Worm (Caenorhabditis elegans) whole organism, L4 larva: ENCODE data around the gene lido-8.

Experiments used
- F10B5.3 ChIP-seq: sonication (generic microtip); optimal IDR thresholded peaks from 2 replicates; lab custom pipeline; 2016; ENCODE audit warnings: mild to moderate bottlenecking, missing genetic modification characterization, missing compliant biosample characterization
- F26F4.8 ChIP-seq: fragments of 200-800 bp; sonication (Bioruptor generic); conservative IDR thresholded peaks from 2 replicates; pipeline ENCODE4 v1.3.6; 2022; ENCODE audit warnings: missing genetic modification characterization, missing compliant biosample characterization
- F37D6.2 ChIP-seq: sonication (generic microtip); optimal IDR thresholded peaks from 2 replicates; lab custom pipeline; 2016; ENCODE audit warnings: mild to moderate bottlenecking, missing genetic modification characterization, missing compliant biosample characterization
- R02D3.7 ChIP-seq: fragments of 150-350 bp; sonication (generic microtip); optimal IDR thresholded peaks from 3 replicates; lab custom pipeline; 2014; ENCODE audit warnings: missing biosample characterization, missing genetic modification characterization
- T20F7.1 ChIP-seq: fragments of 200-800 bp; sonication (Bioruptor generic); optimal IDR thresholded peaks from 2 replicates; lab custom pipeline; 2018; ENCODE audit warnings: mild to moderate bottlenecking, missing genetic modification characterization, missing compliant biosample characterization
- T26A8.4 ChIP-seq: fragments of 200-800 bp; sonication (Bioruptor generic); IDR thresholded peaks from 2 replicates; pipeline ENCODE4 v1.3.6; 2022; ENCODE audit warnings: missing genetic modification characterization, missing compliant biosample characterization
- ZK337.2 ChIP-seq: fragments of 200-800 bp; sonication (Bioruptor generic); IDR thresholded peaks from 2 replicates; pipeline ENCODE4 v1.3.6; 2022; ENCODE audit warnings: missing genetic modification reagents, missing genetic modification characterization, missing compliant biosample characterization
- ZK546.5 ChIP-seq, 2 experiments: sonication (generic microtip); optimal IDR thresholded peaks; 2 replicates each; lab custom pipeline; 2017; ENCODE audit warnings: missing biosample characterization in 2 of 2, missing genetic modification characterization in 2 of 2
- ceh-28 ChIP-seq: fragments of 150-350 bp; optimal IDR thresholded peaks from 2 replicates; lab custom pipeline; 2014; ENCODE audit warnings: missing biosample characterization, missing genetic modification reagents, missing genetic modification characterization
- ceh-44 ChIP-seq: fragments of 200-800 bp; sonication (Bioruptor generic); IDR thresholded peaks from 2 replicates; pipeline ENCODE4 v1.3.6; 2022; ENCODE audit warnings: missing genetic modification reagents, missing genetic modification characterization, missing compliant biosample characterization
- ceh-82 ChIP-seq: sonication (generic microtip); optimal IDR thresholded peaks from 2 replicates; lab custom pipeline; 2017; ENCODE audit warnings: missing biosample characterization, missing genetic modification characterization
- ces-1 ChIP-seq: fragments of 150-350 bp; sonication (generic microtip); optimal IDR thresholded peaks from 4 replicates; lab custom pipeline; 2014; ENCODE audit warnings: missing biosample characterization, missing genetic modification reagents, missing genetic modification characterization
- daf-12 ChIP-seq: fragments of 150-350 bp; optimal IDR thresholded peaks from 2 replicates; lab custom pipeline; 2014; ENCODE audit warnings: missing biosample characterization, missing genetic modification reagents, missing genetic modification characterization
- daf-19 ChIP-seq: fragments of 200-800 bp; sonication (Bioruptor generic); conservative IDR thresholded peaks from 2 replicates; pipeline ENCODE4 v1.3.6; 2022; ENCODE audit warnings: missing genetic modification characterization, missing compliant biosample characterization
- dmd-6 ChIP-seq: fragments of 200-800 bp; sonication (Bioruptor generic); IDR thresholded peaks from 2 replicates; pipeline ENCODE4 v1.3.6; 2022; ENCODE audit warnings: missing genetic modification reagents, missing genetic modification characterization, missing compliant biosample characterization
- dmd-8 ChIP-seq: fragments of 200-800 bp; sonication (Bioruptor generic); IDR thresholded peaks from 2 replicates; pipeline ENCODE4 v1.3.6; 2022; ENCODE audit warnings: missing genetic modification characterization, missing compliant biosample characterization
- duxl-1 ChIP-seq: sonication (generic microtip); optimal IDR thresholded peaks from 2 replicates; lab custom pipeline; 2016; ENCODE audit warnings: mild to moderate bottlenecking, missing genetic modification characterization, moderate library complexity, missing compliant biosample characterization; ENCODE audit not compliant: poor library complexity
- egl-27 ChIP-seq: sonication (generic microtip); optimal IDR thresholded peaks from 3 replicates; lab custom pipeline; 2017; ENCODE audit warnings: missing biosample characterization, missing genetic modification reagents, missing genetic modification characterization
- egl-43 ChIP-seq: fragments of 200-800 bp; sonication (Bioruptor generic); IDR thresholded peaks from 2 replicates; pipeline ENCODE4 v1.3.6; 2022; ENCODE audit warnings: missing genetic modification reagents, missing genetic modification characterization, missing compliant biosample characterization
- fos-1 ChIP-seq: fragments of 150-350 bp; optimal IDR thresholded peaks from 2 replicates; lab custom pipeline; 2014; ENCODE audit warnings: missing biosample characterization, missing genetic modification characterization
- gei-8 ChIP-seq: fragments of 200-800 bp; sonication (Bioruptor generic); optimal IDR thresholded peaks from 2 replicates; lab custom pipeline; 2018; ENCODE audit warnings: mild to moderate bottlenecking, missing genetic modification characterization, missing compliant biosample characterization
- hlh-30 ChIP-seq: sonication (generic microtip); optimal IDR thresholded peaks from 2 replicates; lab custom pipeline; 2017; ENCODE audit warnings: antibody characterized with exemption, mild to moderate bottlenecking, missing genetic modification characterization, missing compliant biosample characterization; ENCODE audit not compliant: insufficient read depth
- lin-1 ChIP-seq: fragments of 200-800 bp; sonication (Bioruptor generic); IDR thresholded peaks from 2 replicates; pipeline ENCODE4 v1.3.6; 2022; ENCODE audit warnings: missing genetic modification reagents, missing genetic modification characterization, missing compliant biosample characterization
- lin-29 ChIP-seq: fragments of 200-800 bp; sonication (Bioruptor generic); IDR thresholded peaks from 2 replicates; pipeline ENCODE4 v1.3.6; 2022; ENCODE audit warnings: missing genetic modification reagents, missing genetic modification characterization, missing compliant biosample characterization
- lin-39 ChIP-seq: fragments of 150-350 bp; optimal IDR thresholded peaks from 2 replicates; lab custom pipeline; 2014; ENCODE audit warnings: missing biosample characterization, missing genetic modification reagents, missing genetic modification characterization
- lsy-2 ChIP-seq, 2 experiments: fragments of 150-350 bp in 1 of 2; sonication (generic microtip) in 1 of 2; optimal IDR thresholded peaks; 2 replicates each; lab custom pipeline; 2014 to 2017; ENCODE audit warnings: missing biosample characterization in 2 of 2, missing genetic modification characterization in 2 of 2
- madf-5 ChIP-seq, 2 experiments: fragments of 200-800 bp; sonication (Bioruptor generic); IDR thresholded peaks; 2 replicates each; pipeline ENCODE4 v1.3.6; 2022; ENCODE audit warnings: missing compliant biosample characterization in 2 of 2, missing genetic modification characterization in 2 of 2
- madf-9 ChIP-seq: fragments of 200-800 bp; sonication (Bioruptor generic); conservative IDR thresholded peaks from 2 replicates; pipeline ENCODE4 v1.3.6; 2022; ENCODE audit warnings: missing genetic modification reagents, missing genetic modification characterization, missing compliant biosample characterization
- mdl-1 ChIP-seq, 2 experiments: fragments of 150-350 bp in 1 of 2; sonication (generic microtip) in 1 of 2; optimal IDR thresholded peaks; 2 replicates each; lab custom pipeline; 2014 to 2017; ENCODE audit warnings: missing biosample characterization in 2 of 2, missing genetic modification characterization in 2 of 2
- mxl-3 ChIP-seq: fragments of 200-800 bp; sonication (Bioruptor generic); optimal IDR thresholded peaks from 2 replicates; lab custom pipeline; 2018; ENCODE audit warnings: mild to moderate bottlenecking, missing genetic modification characterization, missing compliant biosample characterization
- nhr-10 ChIP-seq: fragments of 150-350 bp; optimal IDR thresholded peaks from 2 replicates; lab custom pipeline; 2014; ENCODE audit warnings: missing biosample characterization, missing genetic modification characterization
- nhr-102 ChIP-seq: sonication (generic microtip); optimal IDR thresholded peaks from 2 replicates; lab custom pipeline; 2016; ENCODE audit warnings: mild to moderate bottlenecking, missing genetic modification characterization, moderate library complexity, missing compliant biosample characterization
- nhr-111 ChIP-seq: fragments of 200-800 bp; sonication (Bioruptor generic); optimal IDR thresholded peaks from 2 replicates; lab custom pipeline; 2018; ENCODE audit warnings: mild to moderate bottlenecking, missing genetic modification characterization, missing compliant biosample characterization
- nhr-25 ChIP-seq: sonication (generic microtip); optimal IDR thresholded peaks from 2 replicates; lab custom pipeline; 2017; ENCODE audit warnings: missing genetic modification characterization, mild to moderate bottlenecking, missing compliant biosample characterization, antibody characterized with exemption, moderate library complexity, borderline replicate concordance; ENCODE audit not compliant: insufficient read depth
- nhr-42 ChIP-seq: fragments of 200-800 bp; sonication (Bioruptor generic); IDR thresholded peaks from 2 replicates; pipeline ENCODE4 v1.3.6; 2022; ENCODE audit warnings: missing genetic modification characterization, missing compliant biosample characterization
- nhr-76 ChIP-seq: fragments of 150-350 bp; optimal IDR thresholded peaks from 2 replicates; lab custom pipeline; 2014; ENCODE audit warnings: missing biosample characterization, missing genetic modification characterization
- pha-4 ChIP-seq, 2 experiments: fragments of 150-350 bp in 1 of 2; fragments of 200-800 bp in 1 of 2; sonication (Bioruptor generic) in 1 of 2; IDR thresholded peaks in 1 of 2; optimal IDR thresholded peaks in 1 of 2; 2 replicates each; pipeline versions ENCODE4 v1.3.6 to Lab custom; 2014 to 2022; ENCODE audit warnings: missing genetic modification characterization in 2 of 2, missing genetic modification reagents in 2 of 2, missing biosample characterization in 1 of 2, missing compliant biosample characterization in 1 of 2
- pqm-1 ChIP-seq: sonication (generic microtip); optimal IDR thresholded peaks from 2 replicates; lab custom pipeline; 2017; ENCODE audit warnings: missing biosample characterization, missing genetic modification characterization
- saeg-2 ChIP-seq: fragments of 200-800 bp; sonication (Bioruptor generic); IDR thresholded peaks from 2 replicates; pipeline ENCODE4 v1.3.6; 2022; ENCODE audit warnings: missing genetic modification reagents, missing genetic modification characterization, missing compliant biosample characterization
- set-16 ChIP-seq: fragments of 200-800 bp; sonication (Bioruptor generic); IDR thresholded peaks from 2 replicates; pipeline ENCODE4 v1.3.6; 2022; ENCODE audit warnings: missing genetic modification reagents, missing genetic modification characterization, missing compliant biosample characterization
- snpc-1.2 ChIP-seq: fragments of 200-800 bp; sonication (Bioruptor generic); IDR thresholded peaks from 2 replicates; pipeline ENCODE4 v1.3.6; 2022; ENCODE audit warnings: missing genetic modification reagents, missing genetic modification characterization, missing compliant biosample characterization
- spr-1 ChIP-seq: sonication (generic microtip); optimal IDR thresholded peaks from 2 replicates; lab custom pipeline; 2016; ENCODE audit warnings: mild to moderate bottlenecking, missing genetic modification characterization, missing compliant biosample characterization
- tra-1 ChIP-seq: fragments of 200-800 bp; sonication (Bioruptor generic); IDR thresholded peaks from 2 replicates; pipeline ENCODE4 v1.3.6; 2022; ENCODE audit warnings: missing genetic modification reagents, missing genetic modification characterization, missing compliant biosample characterization
- unc-130 ChIP-seq: sonication (generic microtip); optimal IDR thresholded peaks from 2 replicates; lab custom pipeline; 2016; ENCODE audit warnings: missing genetic modification reagents, missing genetic modification characterization, missing compliant biosample characterization
- unc-39 ChIP-seq: sonication (generic microtip); optimal IDR thresholded peaks from 2 replicates; lab custom pipeline; 2017; ENCODE audit warnings: missing biosample characterization, missing genetic modification characterization
- zag-1 ChIP-seq: fragments of 150-350 bp; optimal IDR thresholded peaks from 2 replicates; lab custom pipeline; 2014; ENCODE audit warnings: missing biosample characterization, missing genetic modification characterization
- zfp-2 ChIP-seq: sonication (generic microtip); optimal IDR thresholded peaks from 2 replicates; lab custom pipeline; 2016; ENCODE audit warnings: mild to moderate bottlenecking, missing genetic modification characterization, missing compliant biosample characterization
- zip-11 ChIP-seq: fragments of 200-800 bp; sonication (Bioruptor generic); IDR thresholded peaks from 2 replicates; pipeline ENCODE4 v1.3.6; 2022; ENCODE audit warnings: missing genetic modification characterization, missing compliant biosample characterization
- ztf-11 ChIP-seq: fragments of 150-350 bp; optimal IDR thresholded peaks from 2 replicates; lab custom pipeline; 2014; ENCODE audit warnings: missing biosample characterization, missing genetic modification characterization
- ztf-7 ChIP-seq: fragments of 150-350 bp; optimal IDR thresholded peaks from 2 replicates; lab custom pipeline; 2014; ENCODE audit warnings: missing biosample characterization, missing genetic modification characterization

The lido-8 gene

ce11 chrII:2973940-2974402 lies 22.9 kb upstream of the lido-8 start (continued):
- TF ChIP-seq dmd-6 (GFP tag; lab: Robert Waterston, UW) (peak; percentile 100), lin-29 (GFP tag; lab: Robert Waterston, UW) (peak; percentile 93), ZK546.5 (tag; optimal IDR thresholded peaks at IDR 0.05; lab: Kevin White, UChicago) (no peak), nhr-102 (peak; percentile 86), egl-27 (tag; lab: Kevin White, UChicago) (no peak), ztf-7 (tag; lab: Kevin White, UChicago) (no peak), F37D6.2 (tag; lab: Kevin White, UChicago) (peak; percentile 81), set-16 (peak; percentile 100), zfp-2 (tag; lab: Kevin White, UChicago) (no peak), R02D3.7 (tag; lab: Kevin White, UChicago) (no peak), ceh-82 (no peak), nhr-42 (GFP tag; lab: Robert Waterston, UW) (peak; percentile 86; the same call in 1 of the 2 replicates), snpc-1.2 (GFP tag; lab: Robert Waterston, UW) (peak; percentile 58; the same call in 1 of the 2 replicates), saeg-2 (peak; percentile 98), duxl-1 (tag; lab: Kevin White, UChicago) (peak; percentile 92), nhr-10 (tag; lab: Kevin White, UChicago) (peak; percentile 73), mdl-1 (tag; optimal IDR thresholded peaks at IDR 0.05; lab: Kevin White, UChicago) (peak; percentile 94 to 98), T26A8.4 (GFP tag; lab: Robert Waterston, UW) (peak; percentile 96), zip-11 (GFP tag; lab: Robert Waterston, UW) (no peak), fos-1 (tag; lab: Kevin White, UChicago) (peak; percentile 74), spr-1 (tag; lab: Kevin White, UChicago) (no peak), dmd-8 (GFP tag; lab: Robert Waterston, UW) (peak; percentile 66; the same call in 1 of the 2 replicates), F26F4.8 (GFP tag; lab: Robert Waterston, UW) (no peak), ceh-28 (tag; lab: Kevin White, UChicago) (no peak), nhr-111 (peak; percentile 76), hlh-30 (peak; percentile 97), unc-130 (GFP tag; lab: Kevin White, UChicago) (no peak), tra-1 (GFP tag; lab: Robert Waterston, UW) (peak; percentile 99), lsy-2 (tag; optimal IDR thresholded peaks at IDR 0.05; lab: Kevin White, UChicago) (peak; percentile 79 to 87), T20F7.1 (GFP tag; lab: Kevin White, UChicago) (peak; percentile 85), zag-1 (tag; lab: Kevin White, UChicago) (peak; percentile 54), egl-43 (peak; percentile 96), ZK337.2 (GFP tag; lab: Robert Waterston, UW) (0 out of 2 replicates have a peak, but pooled peaks have one; percentile 6), daf-19 (GFP tag; lab: Robert Waterston, UW) (no peak), nhr-76 (tag; lab: Kevin White, UChicago) (peak; percentile 59), ztf-11 (no peak), lin-1 (GFP tag; lab: Robert Waterston, UW) (peak; percentile 97), gei-8 (GFP tag; lab: Kevin White, UChicago) (peak; percentile 98), nhr-25 (tag; lab: Kevin White, UChicago) (peak; percentile 93), unc-39 (tag; lab: Kevin White, UChicago) (no peak), ces-1 (GFP tag; lab: Kevin White, UChicago) (peak; percentile 35), madf-9 (GFP tag; lab: Robert Waterston, UW) (peak; percentile 94), F10B5.3 (tag; lab: Kevin White, UChicago) (peak; percentile 6), madf-5 (GFP tag; IDR thresholded peaks at IDR 0.05; lab: Robert Waterston, UW) (no peak), mxl-3 (GFP tag; lab: Kevin White, UChicago) (peak; percentile 98), daf-12 (tag; lab: Kevin White, UChicago) (no peak), ceh-44 (GFP tag; lab: Robert Waterston, UW) (no peak), pqm-1 (tag; lab: Kevin White, UChicago) (peak; percentile 31), pha-4 (GFP tag; IDR thresholded peaks at IDR 0.05; lab: Robert Waterston, UW) (peak; percentile 100), pha-4 (tag; optimal IDR thresholded peaks at IDR 0.05; lab: Kevin White, UChicago) (peak; percentile 2), lin-39 (tag; lab: Kevin White, UChicago) (no peak)
